Worm (Caenorhabditis elegans): ENCODE results near the gene Y105C5B.25.
A peak's percentile ranks its signal among the peaks of the same experiment; 100 is the strongest.

Y105C5B.25 gene

ce11 chrIV:16167941-16168340, 21.0 kb upstream of the Y105C5B.25 start (continued):
- TF ChIP-seq pha-4 (tag; optimal IDR thresholded peaks at IDR 0.05) (no peak), lag-1 (GFP tag; IDR thresholded peaks at IDR 0.05) (no peak), snpc-1.3 (tag; optimal IDR thresholded peaks at IDR 0.05; ENCODE audit: insufficient read depth) (no peak), him-1 (tag; optimal IDR thresholded peaks at IDR 0.05) (no peak), lin-40 (tag; optimal IDR thresholded peaks at IDR 0.05) (no peak), unc-62 (GFP tag; optimal IDR thresholded peaks at IDR 0.05) (no peak), F57A8.1 (GFP tag; optimal IDR thresholded peaks at IDR 0.05) (no peak), ekl-4 (GFP tag; IDR thresholded peaks at IDR 0.05) (no peak), Y95B8A.8 (GFP tag; IDR thresholded peaks at IDR 0.05) (0 out of 2 replicates have a peak, but pooled peaks have one; percentile 25), F52B5.7 (tag; optimal IDR thresholded peaks at IDR 0.05) (peak; percentile 4), ceh-91 (GFP tag; IDR thresholded peaks at IDR 0.05) (no peak), Y67H2A.10 (GFP tag; conservative IDR thresholded peaks at IDR 0.05) (no peak), aptf-3 (GFP tag; IDR thresholded peaks at IDR 0.05) (no peak), let-526 (GFP tag; IDR thresholded peaks at IDR 0.05) (no peak), F22D6.2 (tag; optimal IDR thresholded peaks at IDR 0.05) (no peak), K11D2.4 (GFP tag; IDR thresholded peaks at IDR 0.05) (no peak), tbp1 (GFP tag; optimal IDR thresholded peaks at IDR 0.05) (no peak), mcd-1 (GFP tag; IDR thresholded peaks at IDR 0.05) (0 out of 2 replicates have a peak, but pooled peaks have one; percentile 14), B0261.1 (tag; optimal IDR thresholded peaks at IDR 0.05) (no peak), lin-35 (GFP tag; optimal IDR thresholded peaks at IDR 0.05) (no peak), egl-44 (GFP tag; IDR thresholded peaks at IDR 0.05) (no peak), chd-7 (tag; optimal IDR thresholded peaks at IDR 0.05) (peak; percentile 44), ztf-26 (tag; optimal IDR thresholded peaks at IDR 0.05) (peak; percentile 55), mes-4 (tag; optimal IDR thresholded peaks at IDR 0.05) (no peak), pbrm-1 (GFP tag; IDR thresholded peaks at IDR 0.05) (no peak)

- TF ChIP-seq madf-3 (GFP tag; IDR thresholded peaks at IDR 0.05), result 0 out of 2 replicates have a peak, but pooled peaks have one; percentile 75
- peak; percentile 12 for TF ChIP-seq ztf-22 (GFP tag; optimal IDR thresholded peaks at IDR 0.05)
- peak; percentile 14 for TF ChIP-seq ztf-26 (tag; optimal IDR thresholded peaks at IDR 0.05)
- TF ChIP-seq atf-7 (tag; optimal IDR thresholded peaks at IDR 0.05), result peak; percentile 36
- TF ChIP-seq attf-6 (GFP tag; IDR thresholded peaks at IDR 0.05), result peak; percentile 93
- peak; percentile 43; the same call in 1 of the 2 replicates for TF ChIP-seq hsf-1 (GFP tag; IDR thresholded peaks at IDR 0.05)
- TF ChIP-seq egl-44 (GFP tag; IDR thresholded peaks at IDR 0.05), result 0 out of 2 replicates have a peak, but pooled peaks have one; percentile 8
- TF ChIP-seq pbrm-1 (GFP tag; IDR thresholded peaks at IDR 0.05), result peak; percentile 49; the same call in 1 of the 2 replicates
- TF ChIP-seq snpc-4 (GFP tag; optimal IDR thresholded peaks at IDR 0.05), result peak; percentile 31
- peak in 3 of 4 experiments; percentile 57 to 84 (median 65) for TF ChIP-seq snpc-4 (tag; optimal IDR thresholded peaks at IDR 0.05)
- 0 out of 2 replicates have a peak, but pooled peaks have one; percentile 30 for TF ChIP-seq cebp-2 (GFP tag; IDR thresholded peaks at IDR 0.05)
- TF ChIP-seq tbp1 (GFP tag; optimal IDR thresholded peaks at IDR 0.05), result peak; percentile 36
- peak; percentile 79; the same call in 1 of the 2 replicates for TF ChIP-seq Y56A3A.18 (GFP tag; IDR thresholded peaks at IDR 0.05)
- TF ChIP-seq Y53G8AR.9 (GFP tag; conservative IDR thresholded peaks at IDR 0.05), result peak; percentile 85
- peak; percentile 83 for TF ChIP-seq repo-1 (tag; optimal IDR thresholded peaks at IDR 0.05)
- TF ChIP-seq nfyb-1 (GFP tag; IDR thresholded peaks at IDR 0.05), result peak; percentile 68
- TF ChIP-seq nhr-90 (tag; optimal IDR thresholded peaks at IDR 0.05), result peak; percentile 21
- TF ChIP-seq gei-17 (GFP tag; optimal IDR thresholded peaks at IDR 0.05), result peak; percentile 9
- peak; percentile 20; the same call in 1 of the 2 replicates for TF ChIP-seq B0336.3 (GFP tag; IDR thresholded peaks at IDR 0.05)
- TF ChIP-seq ekl-4 (GFP tag; IDR thresholded peaks at IDR 0.05), result peak; percentile 66; the same call in 1 of the 2 replicates
- TF ChIP-seq hmg-1.2 (GFP tag; IDR thresholded peaks at IDR 0.05), result 0 out of 2 replicates have a peak, but pooled peaks have one; percentile 8
Measured at ce11 chrIV:16167331-16167730, 20.4 kb upstream of the Y105C5B.25 start.
